Worm (Caenorhabditis elegans) whole organism, L4/young adult: Measurements from ENCODE around the gene F49C12.2.

Experiments used
- W03F9.2 ChIP-seq: fragments of 150-350 bp; optimal IDR thresholded peaks from 2 replicates; lab custom pipeline; 2014; ENCODE audit warnings: missing biosample characterization, missing genetic modification characterization
- dao-5 ChIP-seq: sonication (generic microtip); optimal IDR thresholded peaks from 2 replicates; lab custom pipeline; 2016; ENCODE audit warnings: missing genotype, missing genetic modification characterization, moderate library complexity, missing compliant biosample characterization
- him-1 ChIP-seq: sonication (generic microtip); optimal IDR thresholded peaks from 2 replicates; lab custom pipeline; 2016; ENCODE audit warnings: missing genotype, missing genetic modification reagents, missing genetic modification characterization, missing compliant biosample characterization

DNA sequence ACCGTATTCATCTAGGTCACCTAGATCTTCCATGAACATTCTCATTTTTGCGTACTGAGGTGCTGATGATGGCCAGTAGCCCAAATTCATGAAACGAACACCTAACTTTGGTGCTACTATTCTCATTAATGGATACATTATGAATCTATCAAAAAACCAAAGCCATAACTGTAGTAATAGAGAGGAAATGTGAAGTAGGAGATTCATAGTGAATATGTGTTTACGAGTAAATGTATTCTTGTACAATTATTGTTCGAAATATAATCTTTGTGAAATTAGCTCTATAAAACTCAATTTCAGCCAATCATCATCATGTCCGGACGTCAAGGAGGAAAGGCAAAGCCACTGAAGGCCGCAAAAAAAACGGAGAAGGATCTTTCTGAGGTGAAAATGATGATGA, 20.0 kb upstream of the F49C12.2 start, which contains the start of the genes F49C12.11 and nemt-1:
- TF ChIP-seq W03F9.2 (tag; lab: Kevin White, UChicago), result no peak
- no peak for TF ChIP-seq dao-5
- TF ChIP-seq him-1 (tag; lab: Kevin White, UChicago), result no peak
